Worm (Caenorhabditis elegans) whole organism, L1 larva: ENCODE results near the gene sri-10.

Experiments used
- ceh-63 ChIP-seq: fragments of 200-800 bp; sonication (Bioruptor generic); optimal IDR thresholded peaks from 2 replicates; lab custom pipeline; 2018; ENCODE audit warnings: mild to moderate bottlenecking, missing genetic modification characterization, missing compliant biosample characterization
- ceh-8 ChIP-seq: fragments of 200-800 bp; sonication (Bioruptor generic); optimal IDR thresholded peaks from 2 replicates; lab custom pipeline; 2018; ENCODE audit warnings: mild to moderate bottlenecking, missing genetic modification characterization, moderate library complexity, missing compliant biosample characterization
- dpl-1 ChIP-seq, 3 experiments: fragments of 150-350 bp in 2 of 3; sonication (generic microtip) in 1 of 3; optimal IDR thresholded peaks; 2 replicates each; lab custom pipeline; 2014 to 2017; ENCODE audit warnings: missing biosample characterization in 3 of 3, missing genetic modification characterization in 3 of 3, missing genetic modification reagents in 3 of 3
- elt-3 ChIP-seq, 6 experiments: fragments of 150-350 bp in 1 of 6; sonication (generic microtip); optimal IDR thresholded peaks; 2 replicates each; lab custom pipeline; 2017 to 2018; ENCODE audit warnings: missing biosample characterization in 6 of 6, missing genetic modification characterization in 6 of 6, inconsistent platforms in 1 of 6
- fkh-10 ChIP-seq: sonication (generic microtip); optimal IDR thresholded peaks from 2 replicates; lab custom pipeline; 2017; ENCODE audit warnings: missing biosample characterization, missing genetic modification reagents, missing genetic modification characterization
- nhr-11 ChIP-seq: fragments of 150-350 bp; optimal IDR thresholded peaks from 2 replicates; lab custom pipeline; 2014; ENCODE audit warnings: missing biosample characterization, missing genetic modification characterization
- nhr-76 ChIP-seq: sonication (generic microtip); optimal IDR thresholded peaks from 2 replicates; lab custom pipeline; 2017; ENCODE audit warnings: missing biosample characterization, missing genetic modification characterization
- nhr-77 ChIP-seq: fragments of 150-350 bp; optimal IDR thresholded peaks from 2 replicates; lab custom pipeline; 2014; ENCODE audit warnings: missing biosample characterization, missing genetic modification characterization
- nhr-90 ChIP-seq: sonication (generic microtip); optimal IDR thresholded peaks from 2 replicates; lab custom pipeline; 2016; ENCODE audit warnings: mild to moderate bottlenecking, missing genetic modification characterization, missing compliant biosample characterization; ENCODE audit not compliant: poor library complexity
- pag-3 ChIP-seq: sonication (generic microtip); optimal IDR thresholded peaks from 2 replicates; lab custom pipeline; 2017; ENCODE audit warnings: missing genetic modification characterization, mild to moderate bottlenecking, missing compliant biosample characterization, antibody characterized with exemption, borderline replicate concordance; ENCODE audit not compliant: insufficient read depth
- snpc-4 ChIP-seq: fragments of 150-350 bp; optimal IDR thresholded peaks from 2 replicates; lab custom pipeline; 2014; ENCODE audit warnings: missing biosample characterization, missing genetic modification characterization
- unc-62 ChIP-seq: fragments of 150-350 bp; optimal IDR thresholded peaks from 2 replicates; lab custom pipeline; 2014; ENCODE audit warnings: missing biosample characterization, missing genetic modification reagents, missing genetic modification characterization
- vab-15 ChIP-seq: sonication (generic microtip); optimal IDR thresholded peaks from 2 replicates; lab custom pipeline; 2017; ENCODE audit warnings: missing genotype, mild to moderate bottlenecking, missing genetic modification characterization, missing compliant biosample characterization
- ztf-11 ChIP-seq, 2 experiments: sonication (generic microtip); optimal IDR thresholded peaks; 2 replicates each; lab custom pipeline; 2016 to 2017; ENCODE audit warnings: missing genetic modification characterization in 2 of 2, missing biosample characterization in 1 of 2, missing compliant biosample characterization in 1 of 2

DNA sequence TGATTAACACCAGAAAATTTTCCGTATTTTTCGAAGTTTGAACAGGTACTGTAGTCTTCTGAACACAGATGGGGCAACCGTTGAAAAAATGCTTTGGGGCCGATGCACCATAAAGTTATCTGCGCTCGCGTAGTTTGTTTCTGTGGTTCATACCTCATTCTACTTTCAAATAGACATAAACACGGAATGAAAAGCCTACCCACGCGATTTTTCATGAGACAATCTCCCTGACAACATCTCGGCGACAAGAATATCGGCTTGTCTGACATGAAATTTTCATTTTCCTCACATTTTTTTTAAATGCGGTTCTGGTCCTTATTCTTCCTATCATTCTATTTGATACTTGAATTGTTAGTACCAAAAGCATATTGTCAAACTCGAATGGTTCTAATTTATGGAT lies 33.5 kb downstream of the sri-10 start, which contains the start of gene clec-257:
- TF ChIP-seq fkh-10 (GFP tag; lab: Kevin White, UChicago) (no peak), pag-3 (tag; lab: Kevin White, UChicago) (no peak), snpc-4 (no peak), ceh-63 (GFP tag; lab: Kevin White, UChicago) (no peak), nhr-77 (tag; lab: Kevin White, UChicago) (no peak), dpl-1 (GFP tag; optimal IDR thresholded peaks at IDR 0.05; lab: Kevin White, UChicago) (no peak), unc-62 (GFP tag; lab: Kevin White, UChicago) (no peak), vab-15 (no peak), nhr-76 (tag; lab: Kevin White, UChicago) (no peak), nhr-11 (tag; lab: Kevin White, UChicago) (no peak), ceh-8 (no peak), elt-3 (tag; optimal IDR thresholded peaks at IDR 0.05; lab: Kevin White, UChicago) (no peak), ztf-11 (tag; optimal IDR thresholded peaks at IDR 0.05; lab: Kevin White, UChicago) (no peak), nhr-90 (tag; lab: Kevin White, UChicago) (no peak)
